Fruit fly (Drosophila melanogaster) whole organism, pupa: ENCODE data around the gene CG17078.

ENCODE experiments used
- CG10348 ChIP-seq: fragments of 200-800 bp; sonication (Bioruptor generic); IDR thresholded peaks from 2 replicates; pipeline ENCODE4 v1.3.6; 2022; ENCODE audit warnings: missing biosample characterization, missing genetic modification characterization
- CG12605 ChIP-seq: fragments of 200-800 bp; sonication (Bioruptor generic); IDR thresholded peaks from 2 replicates; pipeline ENCODE4 v1.3.6; 2022; ENCODE audit warnings: missing biosample characterization, missing genetic modification characterization
- CG13204 ChIP-seq: fragments of 200-800 bp; sonication (Bioruptor generic); optimal IDR thresholded peaks from 2 replicates; lab custom pipeline; 2018; ENCODE audit warnings: missing biosample characterization, mild to moderate bottlenecking, missing genetic modification characterization, moderate library complexity
- CG14655 ChIP-seq: fragments of 200-800 bp; sonication (Bioruptor generic); optimal IDR thresholded peaks from 3 replicates; lab custom pipeline; 2017; ENCODE audit warnings: mild to moderate bottlenecking, missing biosample characterization, missing genetic modification reagents, missing genetic modification characterization
- CG15710 ChIP-seq: fragments of 200-800 bp; sonication (Bioruptor generic); optimal IDR thresholded peaks from 2 replicates; lab custom pipeline; 2018; ENCODE audit warnings: missing biosample characterization, mild to moderate bottlenecking, missing genetic modification characterization, moderate library complexity
- CG17806 ChIP-seq: fragments of 200-800 bp; sonication (Bioruptor generic); optimal IDR thresholded peaks from 2 replicates; lab custom pipeline; 2018; ENCODE audit warnings: missing biosample characterization, mild to moderate bottlenecking, missing genetic modification characterization, moderate library complexity
- CG32121 ChIP-seq: fragments of 200-800 bp; sonication (Bioruptor generic); IDR thresholded peaks from 2 replicates; pipeline ENCODE4 v1.3.6; 2022; ENCODE audit warnings: missing biosample characterization, missing genetic modification characterization
- CG34367 ChIP-seq: fragments of 200-800 bp; sonication (Bioruptor generic); optimal IDR thresholded peaks from 2 replicates; lab custom pipeline; 2018; ENCODE audit warnings: missing biosample characterization, mild to moderate bottlenecking, missing genetic modification characterization
- CG4496 ChIP-seq: fragments of 200-800 bp; sonication (Bioruptor generic); IDR thresholded peaks from 3 replicates; pipeline ENCODE4 v1.3.6; 2022; ENCODE audit warnings: missing biosample characterization, missing genetic modification characterization
- CG8159 ChIP-seq: fragments of 200-800 bp; sonication (Bioruptor generic); optimal IDR thresholded peaks from 3 replicates; lab custom pipeline; 2018; ENCODE audit warnings: missing biosample characterization, mild to moderate bottlenecking, missing genetic modification characterization, moderate library complexity
- CG8301 ChIP-seq: fragments of 200-800 bp; sonication (Bioruptor generic); optimal IDR thresholded peaks from 2 replicates; lab custom pipeline; 2018; ENCODE audit warnings: missing biosample characterization, mild to moderate bottlenecking, missing genetic modification characterization
- CG9948 ChIP-seq: fragments of 200-800 bp; sonication (Bioruptor generic); optimal IDR thresholded peaks from 2 replicates; lab custom pipeline; 2018; ENCODE audit warnings: missing biosample characterization, mild to moderate bottlenecking, missing genetic modification characterization, moderate library complexity
- D1 ChIP-seq: fragments of 200-800 bp; sonication (Bioruptor generic); optimal IDR thresholded peaks from 2 replicates; lab custom pipeline; 2018; ENCODE audit warnings: missing biosample characterization, mild to moderate bottlenecking, missing genetic modification characterization, moderate library complexity
- EcR ChIP-seq: fragments of 200-800 bp; sonication (Bioruptor generic); optimal IDR thresholded peaks from 3 replicates; lab custom pipeline; 2019; ENCODE audit warnings: missing biosample characterization, missing genetic modification characterization, mild to moderate bottlenecking, moderate library complexity, missing genetic modification reagents
- Ets98B ChIP-seq: fragments of 200-800 bp; sonication (Bioruptor generic); IDR thresholded peaks from 2 replicates; pipeline ENCODE4 v1.3.6; 2022; ENCODE audit warnings: missing biosample characterization, missing genetic modification characterization
- Pif1A ChIP-seq: fragments of 200-800 bp; sonication (Bioruptor generic); optimal IDR thresholded peaks from 3 replicates; lab custom pipeline; 2016; ENCODE audit warnings: missing biosample characterization, missing genetic modification characterization
- Pif1B ChIP-seq: fragments of 200-800 bp; sonication (Bioruptor generic); optimal IDR thresholded peaks from 3 replicates; lab custom pipeline; 2016; ENCODE audit warnings: missing biosample characterization, missing genetic modification characterization
- Snoo ChIP-seq: fragments of 200-800 bp; sonication (Bioruptor generic); optimal IDR thresholded peaks from 3 replicates; lab custom pipeline; 2017; ENCODE audit warnings: missing biosample characterization, mild to moderate bottlenecking, missing genetic modification characterization, inconsistent platforms
- fd96Ca ChIP-seq: fragments of 200-800 bp; sonication (Bioruptor generic); IDR thresholded peaks from 3 replicates; pipeline ENCODE4 v1.3.6; 2022; ENCODE audit warnings: missing biosample characterization, missing genetic modification characterization
- gl ChIP-seq: fragments of 200-800 bp; sonication (Bioruptor generic); optimal IDR thresholded peaks from 2 replicates; lab custom pipeline; 2018; ENCODE audit warnings: missing biosample characterization, mild to moderate bottlenecking, missing genetic modification characterization
- rn ChIP-seq: fragments of 200-800 bp; sonication (Bioruptor generic); IDR thresholded peaks from 2 replicates; pipeline ENCODE4 v1.3.6; 2022; ENCODE audit warnings: missing biosample characterization, missing genetic modification characterization

The CG17078 gene

dm6 chr2L:249048-249825, 28.8 kb downstream of the CG17078 start:
- TF ChIP-seq Ets98B (GFP tag; lab: Robert Waterston, UW), result peak; percentile 50
- peak; percentile 16 for TF ChIP-seq CG15710 (tag; lab: Kevin White, UChicago)
- peak; percentile 82 for TF ChIP-seq EcR (GFP tag; lab: Kevin White, UChicago)
- TF ChIP-seq rn (GFP tag; lab: Robert Waterston, UW), result peak; percentile 28; the same call in 1 of the 2 replicates
- TF ChIP-seq CG8159 (tag; lab: Kevin White, UChicago), result peak; percentile 31
- TF ChIP-seq CG34367 (tag; lab: Kevin White, UChicago), result peak; percentile 23
- TF ChIP-seq CG12605 (GFP tag; lab: Robert Waterston, UW), result peak; percentile 32
- TF ChIP-seq CG10348 (GFP tag; lab: Robert Waterston, UW), result no peak
- TF ChIP-seq CG13204 (GFP tag; lab: Kevin White, UChicago), result peak; percentile 81
- TF ChIP-seq Snoo (tag; lab: Kevin White, UChicago), result no peak
- TF ChIP-seq CG8301 (tag; lab: Kevin White, UChicago), result peak; percentile 75
- no peak for TF ChIP-seq D1 (tag; lab: Kevin White, UChicago)
- peak; percentile 72 for TF ChIP-seq fd96Ca (GFP tag; lab: Robert Waterston, UW)
- TF ChIP-seq gl (tag; lab: Kevin White, UChicago), result peak; percentile 38
- peak; percentile 41; the same call in 1 of the 2 replicates for TF ChIP-seq CG32121 (GFP tag; lab: Robert Waterston, UW)
- peak; percentile 40 for TF ChIP-seq CG17806 (tag; lab: Kevin White, UChicago)
- TF ChIP-seq CG4496 (GFP tag; lab: Robert Waterston, UW), result peak; percentile 68
- TF ChIP-seq Pif1A (GFP tag; lab: Kevin White, UChicago), result peak; percentile 76
- peak; percentile 75 for TF ChIP-seq CG14655 (GFP tag; lab: Kevin White, UChicago)
- TF ChIP-seq CG9948 (tag; lab: Kevin White, UChicago), result peak; percentile 64
- TF ChIP-seq Pif1B, result peak; percentile 40
- TF ChIP-seq, all 21 proteins: peak for 18

dm6 chr2L:248592-248991, 29.4 kb downstream of the CG17078 start:
- TF ChIP-seq Pif1A (GFP tag; lab: Kevin White, UChicago) (no peak), CG15710 (tag; lab: Kevin White, UChicago) (no peak), gl (tag; lab: Kevin White, UChicago) (no peak), CG17806 (tag; lab: Kevin White, UChicago) (no peak), Snoo (tag; lab: Kevin White, UChicago) (no peak), EcR (GFP tag; lab: Kevin White, UChicago) (no peak), CG8301 (tag; lab: Kevin White, UChicago) (no peak), CG10348 (GFP tag; lab: Robert Waterston, UW) (no peak), CG32121 (GFP tag; lab: Robert Waterston, UW) (no peak), CG34367 (tag; lab: Kevin White, UChicago) (no peak), D1 (tag; lab: Kevin White, UChicago) (no peak), CG9948 (tag; lab: Kevin White, UChicago) (no peak)

- TF ChIP-seq EcR (GFP tag; lab: Kevin White, UChicago) (no peak), CG8301 (tag; lab: Kevin White, UChicago) (peak; percentile 53), fd96Ca (GFP tag; lab: Robert Waterston, UW) (peak; percentile 35; the same call in 1 of the 3 replicates), rn (GFP tag; lab: Robert Waterston, UW) (no peak), CG12605 (GFP tag; lab: Robert Waterston, UW) (no peak), CG8159 (tag; lab: Kevin White, UChicago) (peak; percentile 77), Ets98B (GFP tag; lab: Robert Waterston, UW) (peak; percentile 56; the same call in 1 of the 2 replicates), D1 (tag; lab: Kevin White, UChicago) (peak; percentile 24), CG32121 (GFP tag; lab: Robert Waterston, UW) (0 out of 2 replicates have a peak, but pooled peaks have one; percentile 32), CG34367 (tag; lab: Kevin White, UChicago) (peak; percentile 40), CG14655 (GFP tag; lab: Kevin White, UChicago) (peak; percentile 80), Snoo (tag; lab: Kevin White, UChicago) (peak; percentile 70), CG13204 (GFP tag; lab: Kevin White, UChicago) (no peak), Pif1A (GFP tag; lab: Kevin White, UChicago) (peak; percentile 55), CG4496 (GFP tag; lab: Robert Waterston, UW) (peak; percentile 55), CG10348 (GFP tag; lab: Robert Waterston, UW) (no peak), CG15710 (tag; lab: Kevin White, UChicago) (peak; percentile 55), CG9948 (tag; lab: Kevin White, UChicago) (peak; percentile 67), gl (tag; lab: Kevin White, UChicago) (no peak), CG17806 (tag; lab: Kevin White, UChicago) (peak; percentile 46), Pif1B (peak; percentile 77)
Observed at dm6 chr2L:247845-248473, 30.1 kb downstream of the CG17078 start.

dm6 chr2L:247432-247831, 30.6 kb downstream of the CG17078 start:
- TF ChIP-seq EcR (GFP tag; lab: Kevin White, UChicago) (peak; percentile 94), CG10348 (GFP tag; lab: Robert Waterston, UW) (no peak), CG12605 (GFP tag; lab: Robert Waterston, UW) (no peak)
- TF ChIP-seq, all 21 proteins: peak for 1
